Worm (Caenorhabditis elegans): ENCODE data around the gene ncam-1.

DNA sequence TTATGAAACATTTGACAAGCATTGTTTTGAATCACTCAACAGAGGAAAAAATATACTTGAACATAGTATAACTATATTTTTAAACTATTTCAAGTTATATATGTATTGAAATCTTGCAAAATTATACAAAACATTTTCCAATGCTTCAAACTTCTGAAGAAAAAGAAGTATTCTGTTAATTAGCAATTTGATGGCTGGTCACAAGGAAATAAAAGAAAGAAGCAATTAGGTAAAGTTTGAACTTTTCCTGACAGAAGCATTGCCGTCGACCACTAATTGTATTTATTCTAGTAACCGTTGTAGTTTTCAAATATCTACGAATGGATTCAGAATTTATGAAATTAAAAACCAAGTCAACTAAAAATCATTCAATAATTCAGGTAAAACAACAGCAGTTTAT, 3.1 kb upstream of the ncam-1 start:
- no peak for TF ChIP-seq unc-62 (GFP tag; optimal IDR thresholded peaks at IDR 0.05)
- no peak for TF ChIP-seq mep-1 (tag; optimal IDR thresholded peaks at IDR 0.05)
- no peak for TF ChIP-seq unc-39 (tag; optimal IDR thresholded peaks at IDR 0.05)
- TF ChIP-seq pha-4 (tag; optimal IDR thresholded peaks at IDR 0.05): no peak
- TF ChIP-seq nhr-237 (tag; optimal IDR thresholded peaks at IDR 0.05): no peak
- TF ChIP-seq nhr-28 (tag; optimal IDR thresholded peaks at IDR 0.05): no peak
- no peak for TF ChIP-seq sem-2 (GFP tag; optimal IDR thresholded peaks at IDR 0.05)
- no peak for TF ChIP-seq zip-8 (tag; optimal IDR thresholded peaks at IDR 0.05)
